Worm (Caenorhabditis elegans) whole organism, late embryonic: ENCODE measurements around the gene mrps-22.

Source experiments
- ama-1 ChIP-seq: fragments of 150-350 bp; optimal IDR thresholded peaks from 2 replicates; lab custom pipeline; 2014
- elt-2 ChIP-seq: sonication (generic microtip); optimal IDR thresholded peaks from 2 replicates; lab custom pipeline; 2016; ENCODE audit warnings: missing genetic modification reagents, missing genetic modification characterization, missing compliant biosample characterization
- fkh-10 ChIP-seq: fragments of 150-350 bp; optimal IDR thresholded peaks from 2 replicates; lab custom pipeline; 2014; ENCODE audit warnings: missing biosample characterization, missing genetic modification reagents, missing genetic modification characterization
- gmeb-2 ChIP-seq: sonication (generic microtip); optimal IDR thresholded peaks from 2 replicates; lab custom pipeline; 2016; ENCODE audit warnings: missing genetic modification characterization, inconsistent platforms, missing compliant biosample characterization
- hlh-13 ChIP-seq: fragments of 200-800 bp; sonication (Bioruptor generic); optimal IDR thresholded peaks from 2 replicates; lab custom pipeline; 2018; ENCODE audit warnings: mild to moderate bottlenecking, missing genetic modification characterization, missing compliant biosample characterization
- hlh-30 ChIP-seq: sonication (generic microtip); optimal IDR thresholded peaks from 2 replicates; lab custom pipeline; 2017; ENCODE audit warnings: antibody characterized with exemption, missing genetic modification characterization, missing compliant biosample characterization; ENCODE audit not compliant: insufficient read depth
- hlh-6 ChIP-seq: sonication (generic microtip); optimal IDR thresholded peaks from 2 replicates; lab custom pipeline; 2016; ENCODE audit warnings: missing genotype, missing genetic modification characterization, missing compliant biosample characterization
- mec-3 ChIP-seq: sonication (generic microtip); optimal IDR thresholded peaks from 2 replicates; lab custom pipeline; 2016; ENCODE audit warnings: borderline replicate concordance, missing genetic modification characterization, missing compliant biosample characterization
- pag-3 ChIP-seq: sonication (generic microtip); optimal IDR thresholded peaks from 2 replicates; lab custom pipeline; 2016; ENCODE audit warnings: missing compliant biosample characterization, missing genetic modification characterization, borderline replicate concordance
- pha-4 ChIP-seq: fragments of 150-350 bp; optimal IDR thresholded peaks from 2 replicates; lab custom pipeline; 2018; ENCODE audit warnings: missing biosample characterization, missing genetic modification reagents, missing genetic modification characterization
- pqm-1 ChIP-seq: sonication (generic microtip); optimal IDR thresholded peaks from 2 replicates; lab custom pipeline; 2016; ENCODE audit warnings: missing genetic modification characterization, missing compliant biosample characterization
- tbx-2 ChIP-seq: sonication (generic microtip); optimal IDR thresholded peaks from 2 replicates; lab custom pipeline; 2016; ENCODE audit warnings: missing genetic modification characterization, missing compliant biosample characterization
- unc-55 ChIP-seq: sonication (generic microtip); optimal IDR thresholded peaks from 2 replicates; lab custom pipeline; 2017; ENCODE audit warnings: missing biosample characterization, missing genetic modification reagents, missing genetic modification characterization
- ztf-16 ChIP-seq: sonication (generic microtip); optimal IDR thresholded peaks from 2 replicates; lab custom pipeline; 2017; ENCODE audit warnings: missing genetic modification characterization, missing compliant biosample characterization

- TF ChIP-seq hlh-6 (no peak), pag-3 (tag; lab: Kevin White, UChicago) (no peak), pha-4 (tag; lab: Kevin White, UChicago) (no peak), pqm-1 (tag; lab: Kevin White, UChicago) (no peak), gmeb-2 (no peak), elt-2 (no peak), hlh-30 (tag; lab: Kevin White, UChicago) (no peak), tbx-2 (tag; lab: Kevin White, UChicago) (no peak), ztf-16 (tag; lab: Kevin White, UChicago) (no peak), unc-55 (no peak), hlh-13 (GFP tag; lab: Kevin White, UChicago) (no peak), ama-1 (lab: Kevin White, UChicago) (no peak), mec-3 (no peak), fkh-10 (no peak)
Measured at ce11 chrII:10554972-10555371, 27.4 kb upstream of the mrps-22 start, which contains the start of gene mnk-1.
